Fruit fly (Drosophila melanogaster) Kc167 (cell line): ENCODE results near the gene Ptp61F.

Experiments
- Myc ChIP-seq: fragments of >200 bp; optimal IDR thresholded peaks from 2 replicates; lab custom pipeline; 2017; ENCODE audit warnings: missing external identifiers
- Sin3A ChIP-seq: fragments of >200 bp; optimal IDR thresholded peaks from 2 replicates; lab custom pipeline; 2018; ENCODE audit warnings: missing external identifiers
- h ChIP-seq: fragments of >200 bp; optimal IDR thresholded peaks from 3 replicates; lab custom pipeline; 2018; ENCODE audit warnings: missing external identifiers
- psq ChIP-seq: fragments of >200 bp; optimal IDR thresholded peaks from 2 replicates; lab custom pipeline; 2017; ENCODE audit warnings: missing external identifiers
- ttk ChIP-seq: sonication (Bioruptor generic); optimal IDR thresholded peaks from 2 replicates; lab custom pipeline; 2017; ENCODE audit warnings: missing external identifiers

DNA sequence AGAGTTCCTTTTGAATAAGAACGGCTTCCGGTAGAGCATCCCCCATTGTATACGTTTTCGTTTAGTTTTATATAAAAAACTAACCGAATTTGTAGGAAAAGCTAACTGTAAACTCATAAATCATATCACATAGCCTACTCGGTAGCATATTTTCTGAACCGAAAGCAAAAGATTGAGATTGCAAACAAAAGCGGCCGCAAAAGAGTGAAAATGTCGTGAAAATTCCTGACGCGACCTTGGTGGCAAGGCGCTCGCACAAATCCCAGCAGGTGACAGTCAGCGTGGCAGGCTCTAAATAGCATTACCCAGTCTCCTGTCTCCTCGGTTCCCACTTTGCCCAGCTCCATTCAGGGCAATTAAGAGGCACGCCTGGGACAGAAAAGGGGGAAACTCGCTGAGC, 3.1 kb downstream of the Ptp61F start, which contains the start of gene Naa30B:
- no peak for TF ChIP-seq ttk (lab: Kevin White, UChicago)
- TF ChIP-seq Myc (lab: Kevin White, UChicago): no peak
- no peak for TF ChIP-seq psq (lab: Kevin White, UChicago)
- TF ChIP-seq h (lab: Kevin White, UChicago): no peak
- no peak for TF ChIP-seq Sin3A
